Worm (Caenorhabditis elegans) whole organism, L1 larva: ENCODE measurements around the gene srt-70.

Experiments
- ceh-88 ChIP-seq: fragments of 200-800 bp; sonication (Bioruptor generic); IDR thresholded peaks from 2 replicates; pipeline ENCODE4 v1.3.6; 2022; ENCODE audit warnings: missing genetic modification characterization, missing compliant biosample characterization
- fos-1 ChIP-seq: fragments of 150-350 bp; optimal IDR thresholded peaks from 2 replicates; lab custom pipeline; 2014; ENCODE audit warnings: missing biosample characterization, missing genetic modification characterization
- hlh-4 ChIP-seq: sonication (generic microtip); optimal IDR thresholded peaks from 2 replicates; lab custom pipeline; 2016; ENCODE audit warnings: mild to moderate bottlenecking, missing genetic modification characterization, missing compliant biosample characterization
- lin-15B ChIP-seq: fragments of 150-350 bp; sonication (generic microtip); optimal IDR thresholded peaks from 3 replicates; lab custom pipeline; 2014; ENCODE audit warnings: missing biosample characterization, missing genetic modification characterization
- lin-39 ChIP-seq: fragments of 150-350 bp; optimal IDR thresholded peaks from 2 replicates; lab custom pipeline; 2014; ENCODE audit warnings: missing biosample characterization, missing genetic modification reagents, missing genetic modification characterization
- nhr-20 ChIP-seq: sonication (generic microtip); optimal IDR thresholded peaks from 2 replicates; lab custom pipeline; 2016; ENCODE audit warnings: mild to moderate bottlenecking, missing genetic modification characterization, missing compliant biosample characterization
- nhr-76 ChIP-seq: sonication (generic microtip); optimal IDR thresholded peaks from 2 replicates; lab custom pipeline; 2017; ENCODE audit warnings: missing biosample characterization, missing genetic modification characterization
- nhr-84 ChIP-seq: sonication (generic microtip); optimal IDR thresholded peaks from 2 replicates; lab custom pipeline; 2017; ENCODE audit warnings: missing biosample characterization, missing genetic modification characterization
- snu-23 ChIP-seq: sonication (generic microtip); optimal IDR thresholded peaks from 2 replicates; lab custom pipeline; 2016; ENCODE audit warnings: missing genetic modification characterization, missing compliant biosample characterization
- sox-4 ChIP-seq: sonication (generic microtip); optimal IDR thresholded peaks from 2 replicates; lab custom pipeline; 2016; ENCODE audit warnings: missing genetic modification characterization, missing compliant biosample characterization
- unc-130 ChIP-seq: fragments of 150-350 bp; optimal IDR thresholded peaks from 2 replicates; lab custom pipeline; 2017; ENCODE audit warnings: missing biosample characterization, missing genetic modification characterization, inconsistent platforms
- xbp-1 ChIP-seq: sonication (generic microtip); optimal IDR thresholded peaks from 2 replicates; lab custom pipeline; 2016; ENCODE audit warnings: missing genetic modification characterization, missing compliant biosample characterization
- zag-1 ChIP-seq: fragments of 150-350 bp; optimal IDR thresholded peaks from 2 replicates; lab custom pipeline; 2014; ENCODE audit warnings: missing biosample characterization, missing genetic modification characterization
- ztf-4 ChIP-seq: fragments of 150-350 bp; optimal IDR thresholded peaks from 2 replicates; lab custom pipeline; 2014; ENCODE audit warnings: missing biosample characterization, missing genetic modification characterization

- TF ChIP-seq hlh-4 (no peak), fos-1 (tag; lab: Kevin White, UChicago) (no peak), nhr-20 (tag; lab: Kevin White, UChicago) (peak; percentile 17), nhr-76 (no peak), xbp-1 (tag; lab: Kevin White, UChicago) (no peak), lin-39 (tag; lab: Kevin White, UChicago) (no peak), zag-1 (no peak), sox-4 (tag; lab: Kevin White, UChicago) (no peak), ceh-88 (GFP tag; lab: Robert Waterston, UW) (no peak), ztf-4 (tag; lab: Kevin White, UChicago) (peak; percentile 9), snu-23 (GFP tag; lab: Kevin White, UChicago) (peak; percentile 36), nhr-84 (tag; lab: Kevin White, UChicago) (no peak), lin-15B (tag; lab: Kevin White, UChicago) (no peak), unc-130 (peak; percentile 3)
Measured at ce11 chrV:5295940-5296339, 36.6 kb upstream of the srt-70 start.
